Fruit fly (Drosophila melanogaster): ENCODE data around the gene CG14137.

- no peak for TF ChIP-seq pan (optimal IDR thresholded peaks at IDR 0.05)
- no peak for TF ChIP-seq EcR (GFP tag; optimal IDR thresholded peaks at IDR 0.05)
- TF ChIP-seq usp (GFP tag; optimal IDR thresholded peaks at IDR 0.05): no peak
- no peak for TF ChIP-seq psq (optimal IDR thresholded peaks at IDR 0.05)
- TF ChIP-seq Dll (optimal IDR thresholded peaks at IDR 0.05): no peak
- no peak for TF ChIP-seq CG8478 (optimal IDR thresholded peaks at IDR 0.05)
Measured at dm6 chr3L:11626229-11626826, 26.5 kb upstream of the CG14137 start, which contains the start of gene PCID2.

Data from whole organism.